Worm (Caenorhabditis elegans): Measurements from ENCODE around the gene col-2.

The col-2 gene

ce11 chrIV:10090358-10090757, 5.1 kb upstream of the col-2 start, which contains the start of gene ttbk-5:
Gene ttbk-5 (plus strand): TSS chrIV:10090658.
- TF ChIP-seq nhr-11 (tag; optimal IDR thresholded peaks at IDR 0.05) = no peak
- TF ChIP-seq nhr-28 (tag; optimal IDR thresholded peaks at IDR 0.05) = no peak
- no peak for TF ChIP-seq egl-27 (tag; optimal IDR thresholded peaks at IDR 0.05)
- no peak for TF ChIP-seq mdl-1 (tag; optimal IDR thresholded peaks at IDR 0.05)
- no peak for TF ChIP-seq elt-3 (tag; optimal IDR thresholded peaks at IDR 0.05)
- no peak for TF ChIP-seq unc-39 (tag; optimal IDR thresholded peaks at IDR 0.05)
- TF ChIP-seq ceh-9 (tag; optimal IDR thresholded peaks at IDR 0.05) = no peak
- no peak for TF ChIP-seq fkh-10 (GFP tag; optimal IDR thresholded peaks at IDR 0.05)
- no peak for TF ChIP-seq ceh-28 (tag; optimal IDR thresholded peaks at IDR 0.05)
- TF ChIP-seq zag-1 (tag; optimal IDR thresholded peaks at IDR 0.05) = no peak
- no peak for TF ChIP-seq lsy-12 (tag; optimal IDR thresholded peaks at IDR 0.05)
- no peak for TF ChIP-seq unc-62 (GFP tag; optimal IDR thresholded peaks at IDR 0.05)
- no peak for TF ChIP-seq daf-12 (tag; optimal IDR thresholded peaks at IDR 0.05)
- no peak for TF ChIP-seq tbx-2 (tag; optimal IDR thresholded peaks at IDR 0.05)
- no peak for TF ChIP-seq ztf-11 (tag; optimal IDR thresholded peaks at IDR 0.05)
- no peak for TF ChIP-seq nfya-1 (tag; optimal IDR thresholded peaks at IDR 0.05; ENCODE audit: insufficient read depth)

ce11 chrIV:10089777-10090176, 4.5 kb upstream of the col-2 start, which contains the start of gene ttr-39:
Gene ttr-39 (minus strand): TSS chrIV:10089877.
- TF ChIP-seq daf-12 (tag; optimal IDR thresholded peaks at IDR 0.05) (no peak), elt-3 (tag; optimal IDR thresholded peaks at IDR 0.05) (no peak), R02D3.7 (tag; optimal IDR thresholded peaks at IDR 0.05) (no peak), egl-5 (tag; optimal IDR thresholded peaks at IDR 0.05) (no peak), skn-1 (tag; optimal IDR thresholded peaks at IDR 0.05) (no peak), lsy-12 (tag; optimal IDR thresholded peaks at IDR 0.05) (no peak), lin-15B (tag; optimal IDR thresholded peaks at IDR 0.05) (no peak), egl-27 (tag; optimal IDR thresholded peaks at IDR 0.05) (no peak), ztf-4 (tag; optimal IDR thresholded peaks at IDR 0.05) (no peak)

DNA sequence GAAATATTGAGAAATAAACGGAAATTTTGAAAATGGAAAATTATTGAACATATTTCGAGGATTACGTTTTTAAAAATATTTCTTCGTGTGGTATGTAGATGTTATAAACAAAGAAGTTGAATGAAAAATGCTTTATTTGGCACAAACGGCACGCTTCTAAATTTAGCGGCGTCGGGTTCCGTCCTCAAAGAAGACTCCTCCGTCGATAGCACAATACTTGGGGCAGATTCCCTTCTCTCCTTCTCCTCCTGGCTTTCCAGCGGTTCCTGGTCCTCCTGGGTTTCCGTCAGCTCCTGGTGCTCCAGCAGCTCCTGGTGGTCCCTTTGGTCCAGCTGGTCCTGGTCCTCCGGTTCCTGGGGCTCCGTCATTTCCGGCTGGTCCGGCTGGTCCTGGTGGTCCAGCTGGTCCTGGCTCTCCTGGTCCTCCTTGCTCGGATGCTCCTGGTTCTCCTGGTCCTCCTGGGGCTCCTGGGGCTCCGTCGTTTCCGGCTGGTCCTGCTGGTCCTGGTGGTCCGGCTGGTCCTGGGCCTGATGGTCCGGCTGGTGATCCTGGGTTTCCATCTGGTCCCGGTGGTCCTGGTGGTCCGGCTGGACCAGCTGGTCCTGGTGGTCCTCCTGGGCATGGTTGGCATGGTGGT, 810 bp downstream of the col-2 start, which contains the start of gene W01B6.8:
W01B6.8 (minus strand) TSS at position 51 of the 637 bp plus-strand sequence.
- TF ChIP-seq nhr-23 (tag; optimal IDR thresholded peaks at IDR 0.05) = no peak
- TF ChIP-seq tbx-2 (tag; optimal IDR thresholded peaks at IDR 0.05) = no peak
- TF ChIP-seq skn-1 (tag; optimal IDR thresholded peaks at IDR 0.05) = no peak
- TF ChIP-seq lsy-12 (tag; optimal IDR thresholded peaks at IDR 0.05) = no peak
- TF ChIP-seq R02D3.7 (tag; optimal IDR thresholded peaks at IDR 0.05) = no peak
- no peak for TF ChIP-seq nhr-25 (tag; optimal IDR thresholded peaks at IDR 0.05)
- no peak for TF ChIP-seq nhr-237 (tag; optimal IDR thresholded peaks at IDR 0.05)
- TF ChIP-seq nhr-28 (tag; optimal IDR thresholded peaks at IDR 0.05) = no peak

DNA sequence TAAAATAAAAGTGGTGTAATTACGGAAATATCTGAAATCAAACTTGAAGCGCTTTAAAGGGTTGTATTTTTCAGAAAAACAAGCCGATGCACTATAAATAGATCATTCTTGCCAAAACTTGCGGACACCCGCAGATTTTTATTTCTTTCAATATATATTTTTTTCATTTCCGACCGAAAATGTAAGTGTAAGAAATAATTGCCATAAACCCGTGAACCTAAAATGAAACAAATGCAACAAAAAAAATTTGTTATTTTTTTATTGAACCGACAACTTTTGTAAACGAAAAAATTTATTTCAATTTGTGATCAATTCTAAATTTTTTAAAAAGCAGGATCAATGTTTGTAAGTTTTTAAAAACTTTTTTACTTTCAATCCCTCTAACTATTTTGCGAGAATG, 4.4 kb downstream of the col-2 start, which contains the start of gene W01B6.6:
W01B6.6 (plus strand) TSS at position 301 of the 400 bp plus-strand sequence.
- TF ChIP-seq nhr-76 (tag; optimal IDR thresholded peaks at IDR 0.05) (no peak), nhr-77 (tag; optimal IDR thresholded peaks at IDR 0.05) (no peak), ama-1 (optimal IDR thresholded peaks at IDR 0.05) (no peak), mml-1 (tag; optimal IDR thresholded peaks at IDR 0.05) (no peak), ceh-82 (tag; optimal IDR thresholded peaks at IDR 0.05) (no peak)

ce11 chrIV:10078003-10078402, 7.2 kb downstream of the col-2 start:
- TF ChIP-seq tbx-2 (tag; optimal IDR thresholded peaks at IDR 0.05) (no peak), pha-4 (tag; optimal IDR thresholded peaks at IDR 0.05) (no peak), ceh-9 (tag; optimal IDR thresholded peaks at IDR 0.05) (no peak), aly-2 (tag; optimal IDR thresholded peaks at IDR 0.05) (no peak), nhr-77 (tag; optimal IDR thresholded peaks at IDR 0.05) (no peak), ceh-82 (tag; optimal IDR thresholded peaks at IDR 0.05) (no peak), snpc-4 (tag; optimal IDR thresholded peaks at IDR 0.05) (no peak), jun-1 (tag; optimal IDR thresholded peaks at IDR 0.05) (no peak)

- TF ChIP-seq elt-2 (tag; optimal IDR thresholded peaks at IDR 0.05) = no peak
- TF ChIP-seq jun-1 (tag; optimal IDR thresholded peaks at IDR 0.05) = no peak
- no peak for TF ChIP-seq ceh-9 (tag; optimal IDR thresholded peaks at IDR 0.05)
These were observed 9.4 kb downstream of the col-2 start, which contains the start of gene W01B6.5 for ce11 chrIV:10075899-10076298. Gene W01B6.5 (plus strand): TSS chrIV:10076199.

Data from whole organism, L3 larva.